Worm (Caenorhabditis elegans) whole organism, L3 larva: ENCODE data around the gene Y105C5A.1272.

Experiments
- R02D3.7 ChIP-seq: fragments of 150-350 bp; optimal IDR thresholded peaks from 2 replicates; lab custom pipeline; 2014; ENCODE audit warnings: missing biosample characterization, missing genetic modification characterization
- ama-1 ChIP-seq: fragments of 150-350 bp; optimal IDR thresholded peaks from 2 replicates; lab custom pipeline; 2018
- elt-2 ChIP-seq: sonication (generic microtip); optimal IDR thresholded peaks from 2 replicates; lab custom pipeline; 2016; ENCODE audit warnings: missing genetic modification reagents, mild to moderate bottlenecking, missing genetic modification characterization, missing compliant biosample characterization
- elt-3 ChIP-seq, 3 experiments: fragments of 150-350 bp in 1 of 3; sonication (generic microtip) in 2 of 3; optimal IDR thresholded peaks; 2 replicates in 2 of 3; 4 replicates in 1 of 3; lab custom pipeline; 2014 to 2017; ENCODE audit warnings: missing biosample characterization in 3 of 3, missing genetic modification characterization in 3 of 3
- jun-1 ChIP-seq: fragments of 150-350 bp; optimal IDR thresholded peaks from 2 replicates; lab custom pipeline; 2014; ENCODE audit warnings: missing biosample characterization, missing genetic modification reagents, missing genetic modification characterization
- mdl-1 ChIP-seq: fragments of 150-350 bp; optimal IDR thresholded peaks from 2 replicates; lab custom pipeline; 2014; ENCODE audit warnings: missing biosample characterization, missing genetic modification characterization
- nhr-12 ChIP-seq: fragments of 150-350 bp; optimal IDR thresholded peaks from 2 replicates; lab custom pipeline; 2014; ENCODE audit warnings: missing biosample characterization, missing genetic modification characterization
- nhr-76 ChIP-seq: fragments of 150-350 bp; sonication (generic microtip); optimal IDR thresholded peaks from 5 replicates; lab custom pipeline; 2014; ENCODE audit warnings: missing biosample characterization, missing genetic modification characterization
- nhr-77 ChIP-seq: fragments of 150-350 bp; optimal IDR thresholded peaks from 2 replicates; lab custom pipeline; 2014; ENCODE audit warnings: missing biosample characterization, missing genetic modification characterization
- pha-4 ChIP-seq: fragments of 150-350 bp; optimal IDR thresholded peaks from 2 replicates; lab custom pipeline; 2014; ENCODE audit warnings: missing biosample characterization, missing genetic modification reagents, missing genetic modification characterization
- sea-2 ChIP-seq: fragments of 150-350 bp; sonication (generic microtip); optimal IDR thresholded peaks from 4 replicates; lab custom pipeline; 2014; ENCODE audit warnings: missing biosample characterization, missing genetic modification reagents, missing genetic modification characterization
- snpc-4 ChIP-seq: fragments of 150-350 bp; optimal IDR thresholded peaks from 2 replicates; lab custom pipeline; 2014; ENCODE audit warnings: missing biosample characterization, missing genetic modification characterization
- tbx-2 ChIP-seq: sonication (generic microtip); optimal IDR thresholded peaks from 2 replicates; lab custom pipeline; 2016; ENCODE audit warnings: mild to moderate bottlenecking, missing genetic modification characterization, missing compliant biosample characterization
- ztf-4 ChIP-seq: fragments of 150-350 bp; optimal IDR thresholded peaks from 2 replicates; lab custom pipeline; 2014; ENCODE audit warnings: missing biosample characterization, missing genetic modification characterization

ce11 chrIV:15639223-15639622 is 7.6 kb upstream of the Y105C5A.1272 start:
- TF ChIP-seq nhr-76 (tag; lab: Kevin White, UChicago) (no peak), jun-1 (tag; lab: Kevin White, UChicago) (no peak), elt-3 (tag; optimal IDR thresholded peaks at IDR 0.05; lab: Kevin White, UChicago) (no peak), sea-2 (GFP tag; lab: Kevin White, UChicago) (no peak), ama-1 (lab: Kevin White, UChicago) (no peak), ztf-4 (tag; lab: Kevin White, UChicago) (no peak), elt-2 (tag; lab: Kevin White, UChicago) (no peak), tbx-2 (tag; lab: Kevin White, UChicago) (no peak), pha-4 (tag; lab: Kevin White, UChicago) (no peak), mdl-1 (tag; lab: Kevin White, UChicago) (no peak), R02D3.7 (tag; lab: Kevin White, UChicago) (no peak), nhr-12 (tag; lab: Kevin White, UChicago) (no peak), nhr-77 (tag; lab: Kevin White, UChicago) (no peak), snpc-4 (tag; lab: Kevin White, UChicago) (no peak)
